Worm (Caenorhabditis elegans): Measurements from ENCODE around the gene Y49E10.18.

Gene Y49E10.18

DNA sequence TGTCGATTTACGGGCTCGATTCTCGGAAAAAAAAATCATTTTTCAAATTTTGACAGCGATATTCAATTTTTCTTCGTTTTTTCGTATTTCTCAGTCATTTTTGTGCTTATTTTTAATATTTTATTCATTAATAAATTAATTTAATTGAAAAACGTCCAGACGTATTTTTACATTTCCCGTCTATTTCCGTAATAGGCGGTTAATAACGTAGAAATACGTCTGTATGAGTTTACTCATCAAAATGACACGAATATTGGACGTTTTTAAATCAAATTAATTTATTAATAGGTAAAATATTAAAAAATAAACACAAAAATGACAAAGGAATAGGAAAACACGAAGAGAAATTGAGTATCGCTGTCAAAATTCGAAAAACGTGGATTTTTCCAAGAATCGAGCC, 21.2 kb downstream of the Y49E10.18 start:
- no peak for TF ChIP-seq ceh-58 (GFP tag; IDR thresholded peaks at IDR 0.05)
- no peak for TF ChIP-seq ama-1 (optimal IDR thresholded peaks at IDR 0.05)
- peak in 1 of 2 experiments; percentile 5 for TF ChIP-seq ama-1 (GFP tag; optimal IDR thresholded peaks at IDR 0.05)

DNA sequence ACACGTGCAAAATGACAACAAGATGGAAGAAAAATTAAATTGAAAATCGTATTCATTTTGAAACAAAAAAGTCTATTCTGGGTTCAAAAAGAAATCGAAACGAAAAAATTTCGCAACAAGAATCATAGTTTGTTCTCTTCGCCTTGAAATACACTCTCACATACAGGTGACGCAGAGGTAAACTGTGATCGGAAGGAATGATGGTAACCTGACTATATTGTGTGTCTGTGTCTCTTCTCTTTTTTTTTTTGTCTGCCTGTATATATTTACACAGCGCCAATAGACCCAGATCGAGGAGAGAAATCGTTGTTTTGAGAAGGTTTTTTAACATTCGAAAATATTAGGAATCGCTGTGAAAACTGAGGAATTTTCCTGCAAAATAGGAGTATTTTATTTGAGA, 21.8 kb downstream of the Y49E10.18 start:
- TF ChIP-seq bed-1 (GFP tag; IDR thresholded peaks at IDR 0.05), result no peak
- TF ChIP-seq hmg-1.2 (GFP tag; IDR thresholded peaks at IDR 0.05), result peak; percentile 20; the same call in 1 of the 2 replicates
- no peak for TF ChIP-seq mcd-1 (GFP tag; IDR thresholded peaks at IDR 0.05)
- no peak for TF ChIP-seq attf-3 (GFP tag; conservative IDR thresholded peaks at IDR 0.05)
- TF ChIP-seq dox-1 (GFP tag; IDR thresholded peaks at IDR 0.05), result no peak
- no peak for TF ChIP-seq madf-6 (GFP tag; IDR thresholded peaks at IDR 0.05)
- peak; percentile 69 for TF ChIP-seq nhr-80 (tag; optimal IDR thresholded peaks at IDR 0.05)
- peak; percentile 71 for TF ChIP-seq pha-4 (tag; optimal IDR thresholded peaks at IDR 0.05)
- TF ChIP-seq B0336.3 (GFP tag; IDR thresholded peaks at IDR 0.05), result no peak
- no peak for TF ChIP-seq athp-1 (tag; optimal IDR thresholded peaks at IDR 0.05)
- TF ChIP-seq cebp-1 (GFP tag; IDR thresholded peaks at IDR 0.05), result peak; percentile 90
- peak; percentile 92 for TF ChIP-seq cebp-1 (tag; optimal IDR thresholded peaks at IDR 0.05)
- TF ChIP-seq mes-4 (tag; optimal IDR thresholded peaks at IDR 0.05), result no peak
- no peak for TF ChIP-seq ztf-28 (GFP tag; IDR thresholded peaks at IDR 0.05)
- no peak for TF ChIP-seq K12H6.12 (tag; optimal IDR thresholded peaks at IDR 0.05)
- TF ChIP-seq ztf-3 (GFP tag; optimal IDR thresholded peaks at IDR 0.05), result no peak
- TF ChIP-seq sptf-2 (GFP tag; optimal IDR thresholded peaks at IDR 0.05), result no peak
- TF ChIP-seq lin-40 (tag; optimal IDR thresholded peaks at IDR 0.05), result no peak
- peak; percentile 51 for TF ChIP-seq attf-5 (GFP tag; optimal IDR thresholded peaks at IDR 0.05)
- TF ChIP-seq C17E4.6 (GFP tag; IDR thresholded peaks at IDR 0.05), result no peak
- TF ChIP-seq nfyb-1 (GFP tag; IDR thresholded peaks at IDR 0.05), result no peak
- TF ChIP-seq repo-1 (tag; optimal IDR thresholded peaks at IDR 0.05), result no peak

DNA sequence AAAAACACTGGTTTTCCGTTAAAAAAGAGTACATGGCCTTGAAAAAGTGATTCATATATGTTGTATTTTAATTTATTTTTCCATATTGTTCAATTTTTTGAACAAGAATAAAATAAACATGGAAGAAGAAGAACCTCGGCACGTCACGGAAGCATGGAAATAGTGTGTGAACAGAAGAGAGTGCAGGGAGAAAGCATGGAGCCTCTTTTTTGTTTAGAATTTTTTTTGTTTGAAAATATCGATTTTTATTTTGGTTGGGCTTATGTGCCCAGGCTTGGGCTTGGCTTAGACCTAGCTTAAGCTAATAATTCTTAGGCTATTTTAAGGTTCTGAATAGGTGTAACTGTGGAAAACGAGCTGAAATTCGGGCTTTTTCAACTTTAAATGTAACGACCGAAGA, 24.2 kb downstream of the Y49E10.18 start, which contains the start of gene tat-1:
Gene tat-1 (minus strand): TSS at position 11 of the 400 bp plus-strand sequence.
- TF ChIP-seq bed-2 (GFP tag; IDR thresholded peaks at IDR 0.05) (no peak), hmg-1.2 (GFP tag; IDR thresholded peaks at IDR 0.05) (peak; percentile 58; the same call in 1 of the 2 replicates)

- peak; percentile 60; the same call in 1 of the 2 replicates for TF ChIP-seq nfyb-1 (GFP tag; IDR thresholded peaks at IDR 0.05)
- TF ChIP-seq ztf-6 (GFP tag; IDR thresholded peaks at IDR 0.05), result no peak
Measured at ce11 chrIII:12420256-12420655, 25.6 kb downstream of the Y49E10.18 start.

DNA sequence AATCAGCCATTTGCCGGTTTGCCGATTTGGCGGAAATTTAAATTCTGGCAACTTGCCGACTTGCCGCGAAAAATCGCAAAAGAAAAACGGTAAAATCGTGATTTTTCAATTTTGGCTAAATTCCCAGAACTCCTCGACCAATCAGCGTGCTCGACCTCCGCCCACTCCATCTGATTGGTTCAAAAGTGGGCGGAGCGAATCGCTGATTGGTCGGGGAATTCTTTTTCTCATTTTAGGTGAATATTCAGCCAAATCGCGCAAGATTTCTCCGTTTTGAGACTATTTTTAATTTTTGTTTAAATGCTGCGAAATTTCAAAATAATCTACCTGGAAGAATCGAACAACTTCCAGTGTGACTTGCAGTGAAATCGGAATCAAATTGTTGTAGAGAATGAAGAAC, 31.4 kb downstream of the Y49E10.18 start:
- TF ChIP-seq mel-28 (tag; optimal IDR thresholded peaks at IDR 0.05; ENCODE audit: borderline replicate concordance) (no peak), Y56A3A.18 (GFP tag; IDR thresholded peaks at IDR 0.05) (no peak), nhr-27 (tag; optimal IDR thresholded peaks at IDR 0.05) (no peak), pha-4 (tag; optimal IDR thresholded peaks at IDR 0.05) (no peak), ceh-79 (tag; optimal IDR thresholded peaks at IDR 0.05) (no peak), Y95B8A.8 (GFP tag; IDR thresholded peaks at IDR 0.05) (no peak), K12H6.12 (tag; optimal IDR thresholded peaks at IDR 0.05) (no peak), nhr-179 (tag; optimal IDR thresholded peaks at IDR 0.05) (no peak)

- TF ChIP-seq egl-18 (GFP tag; IDR thresholded peaks at IDR 0.05) (no peak), K12H6.12 (tag; optimal IDR thresholded peaks at IDR 0.05) (no peak), Y95B8A.8 (GFP tag; IDR thresholded peaks at IDR 0.05) (no peak), Y53F4B.3 (GFP tag; IDR thresholded peaks at IDR 0.05) (no peak), hlh-12 (tag; optimal IDR thresholded peaks at IDR 0.05) (no peak), attf-6 (GFP tag; IDR thresholded peaks at IDR 0.05) (no peak), xnd-1 (tag; optimal IDR thresholded peaks at IDR 0.05) (no peak), C06A6.2 (GFP tag; conservative IDR thresholded peaks at IDR 0.05) (no peak), lsl-1 (GFP tag; optimal IDR thresholded peaks at IDR 0.05) (no peak), ceh-58 (GFP tag; IDR thresholded peaks at IDR 0.05) (no peak), ceh-40 (GFP tag; IDR thresholded peaks at IDR 0.05) (no peak)
Measured at ce11 chrIII:12411668-12412067, 34.2 kb downstream of the Y49E10.18 start.
